Fruit fly (Drosophila melanogaster): Measurements from ENCODE around the gene Cpr65Ax2.
"Not testable (repeated sequence)": the region's sequence is repeated elsewhere in the genome, so short reads cannot be mapped to it uniquely, and the experiment has no call there.

Cpr65Ax2 gene

DNA sequence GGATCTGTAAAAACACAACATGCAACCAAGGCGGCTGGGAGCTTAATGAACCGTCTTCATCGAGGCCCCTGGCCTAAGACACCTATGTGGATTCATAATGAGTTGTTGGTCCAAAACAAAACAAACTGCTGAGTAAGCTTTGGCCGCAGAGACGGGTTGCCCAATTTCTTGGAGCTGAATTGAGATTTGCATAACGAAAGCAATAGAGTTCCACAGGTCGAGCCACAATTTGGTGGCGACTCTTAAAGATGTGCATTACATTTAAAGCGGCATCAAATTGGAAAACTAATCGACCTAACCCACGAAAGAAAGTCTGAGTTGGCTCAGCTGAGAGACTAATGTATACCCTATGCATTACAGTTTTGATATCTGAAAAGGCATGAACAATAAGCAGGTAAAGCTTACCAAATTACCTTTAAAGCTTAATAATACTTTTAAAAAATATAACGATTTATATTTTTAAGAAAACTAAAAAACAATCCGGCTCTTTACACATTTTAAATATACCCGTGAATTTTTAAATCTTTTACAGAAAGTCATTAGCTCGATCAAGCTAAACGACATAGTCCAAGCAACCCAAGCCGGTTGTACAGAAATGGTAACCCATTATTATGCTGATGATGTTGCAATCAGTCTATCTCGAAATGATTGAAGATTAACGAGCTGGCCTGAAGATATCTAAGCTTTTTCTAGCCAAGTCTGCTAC, 6.8 kb upstream of the Cpr65Ax2 start, which contains the start of gene CG13297:
Gene CG13297 (minus strand): TSS at position 51 of the 706 bp plus-strand sequence.
- TF ChIP-seq CTCF (optimal IDR thresholded peaks at IDR 0.05): no peak
- TF ChIP-seq CG8478 (optimal IDR thresholded peaks at IDR 0.05): no peak

DNA sequence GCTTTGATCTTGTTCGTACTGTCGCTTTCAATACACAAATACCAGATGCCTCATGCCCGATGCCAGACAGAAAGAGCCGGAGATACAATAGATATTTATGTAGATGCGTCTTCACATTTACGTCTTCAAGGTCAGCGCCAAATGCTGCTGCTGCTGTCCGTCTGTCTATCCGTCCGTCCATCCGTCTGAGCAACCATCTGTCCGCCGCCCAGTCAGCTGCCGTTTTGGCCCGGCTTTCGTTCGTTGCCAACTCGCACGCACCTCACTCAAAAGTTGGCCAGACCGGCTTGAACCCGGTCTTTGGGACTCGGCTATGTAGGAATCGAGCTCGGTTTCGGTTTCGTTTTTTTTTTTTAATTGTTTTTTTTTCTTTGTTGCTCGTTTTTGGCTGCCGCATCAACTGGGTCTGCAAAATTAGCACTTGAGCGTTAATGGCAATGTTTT, 4.3 kb upstream of the Cpr65Ax2 start:
- TF ChIP-seq CTCF (optimal IDR thresholded peaks at IDR 0.05) (no peak), CG8478 (optimal IDR thresholded peaks at IDR 0.05) (no peak)

DNA sequence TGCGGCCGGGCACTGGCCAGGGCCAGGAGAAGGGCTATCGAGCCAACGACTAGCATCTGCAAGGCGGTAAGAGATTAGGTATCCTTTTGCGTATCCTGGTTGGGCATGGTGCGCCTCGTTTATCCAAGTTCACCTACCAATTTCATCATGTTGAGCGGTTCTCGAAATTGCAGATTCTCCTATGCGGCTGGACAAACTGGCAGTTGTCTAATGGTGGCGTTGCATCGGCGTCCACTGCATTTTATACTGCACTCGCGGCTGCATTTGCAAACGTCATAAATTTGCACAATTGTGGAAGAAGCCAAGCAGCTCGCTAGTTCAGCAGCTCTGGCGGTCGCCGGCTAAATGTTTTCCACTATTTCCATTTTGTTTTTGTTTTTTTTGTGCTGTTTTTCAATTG, 1.9 kb upstream of the Cpr65Ax2 start, which contains the start of gene Acp65Aa:
Gene Acp65Aa (minus strand): TSS at position 215 of the 400 bp plus-strand sequence.
- TF ChIP-seq CG8478 (optimal IDR thresholded peaks at IDR 0.05) (no peak), CTCF (optimal IDR thresholded peaks at IDR 0.05) (no peak)

dm6 chr3L:6149248-6149647, 1.4 kb downstream of the Cpr65Ax2 start, which contains the start of gene Lcp65Ab1:
TSS of gene Lcp65Ab1 (plus strand) at chr3L:6149548.
- TF ChIP-seq CTCF, CG8478 (optimal IDR thresholded peaks at IDR 0.05): not testable (repeated sequence)

dm6 chr3L:6147887-6148286, 2.8 kb downstream of the Cpr65Ax2 start, which contains the start of gene Cpr65Ax1:
TSS of gene Cpr65Ax1 (minus strand) at chr3L:6147987.
- not testable (repeated sequence) for TF ChIP-seq CG8478, CTCF (optimal IDR thresholded peaks at IDR 0.05)

DNA sequence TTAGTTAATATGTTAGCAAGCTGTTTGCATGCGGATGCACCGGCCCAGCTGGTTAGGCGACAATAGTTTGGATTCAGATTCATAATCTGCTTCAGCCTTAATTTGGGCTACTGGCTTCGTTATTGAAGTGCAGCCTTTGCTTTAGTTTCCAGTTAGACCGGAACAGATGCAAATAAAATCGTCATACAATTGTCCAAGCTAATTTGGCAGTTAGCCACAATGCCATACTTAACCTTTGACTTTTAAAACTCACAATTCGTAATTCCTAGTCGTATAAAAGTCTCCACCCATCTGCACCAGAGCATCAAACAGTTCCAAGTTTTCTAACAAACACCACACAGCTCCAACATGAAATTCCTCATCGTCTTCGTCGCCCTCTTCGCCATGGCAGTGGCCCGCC, 4.3 kb downstream of the Cpr65Ax2 start, which contains the start of gene Lcp65Ab2:
Gene Lcp65Ab2 (plus strand): TSS at position 301 of the 400 bp plus-strand sequence.
- TF ChIP-seq CTCF, CG8478 (optimal IDR thresholded peaks at IDR 0.05): not testable (repeated sequence)

dm6 chr3L:6144769-6145220, 5.9 kb downstream of the Cpr65Ax2 start, which contains the start of gene Lcp65Ac:
TSS of gene Lcp65Ac (plus strand) at chr3L:6144819.
- TF ChIP-seq CG8478 (optimal IDR thresholded peaks at IDR 0.05): no peak

DNA sequence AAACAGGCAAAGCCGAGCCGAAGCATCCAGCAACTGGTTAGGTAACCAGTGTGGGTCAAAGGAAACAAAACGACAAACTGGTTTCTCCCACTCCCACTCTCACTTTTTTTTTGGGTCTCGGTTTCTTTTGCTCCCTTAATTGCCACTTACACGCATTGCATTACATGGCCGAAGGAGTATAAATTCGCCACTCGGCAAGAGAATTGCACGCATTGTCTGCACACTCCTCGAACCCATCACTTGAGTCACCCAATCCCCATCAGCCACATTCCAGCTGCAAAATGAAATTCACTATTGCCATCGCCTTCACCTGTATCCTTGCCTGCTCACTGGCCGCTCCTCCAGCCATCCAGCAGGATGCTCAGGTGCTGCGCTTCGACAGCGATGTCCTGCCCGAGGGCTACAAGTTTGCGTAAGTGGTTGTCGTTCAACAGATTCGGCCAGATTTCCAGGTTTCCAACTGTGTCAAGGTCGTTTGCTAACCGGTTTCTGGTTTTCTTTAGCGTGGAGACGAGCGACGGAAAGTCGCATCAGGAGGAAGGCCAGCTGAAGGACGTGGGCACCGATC, 7.4 kb downstream of the Cpr65Ax2 start, which contains the start of gene Lcp65Ad:
Gene Lcp65Ad (plus strand): TSS at position 208 of the 568 bp plus-strand sequence.
- no peak for TF ChIP-seq CTCF (optimal IDR thresholded peaks at IDR 0.05)
- TF ChIP-seq CG8478 (optimal IDR thresholded peaks at IDR 0.05): no peak

- TF ChIP-seq CG8478 (optimal IDR thresholded peaks at IDR 0.05): no peak
- TF ChIP-seq CTCF (optimal IDR thresholded peaks at IDR 0.05): no peak
Observed at dm6 chr3L:6142313-6142712, 8.3 kb downstream of the Cpr65Ax2 start, which contains the start of gene Cpr65Aw. TSS of gene Cpr65Aw (minus strand) at chr3L:6142413.

DNA sequence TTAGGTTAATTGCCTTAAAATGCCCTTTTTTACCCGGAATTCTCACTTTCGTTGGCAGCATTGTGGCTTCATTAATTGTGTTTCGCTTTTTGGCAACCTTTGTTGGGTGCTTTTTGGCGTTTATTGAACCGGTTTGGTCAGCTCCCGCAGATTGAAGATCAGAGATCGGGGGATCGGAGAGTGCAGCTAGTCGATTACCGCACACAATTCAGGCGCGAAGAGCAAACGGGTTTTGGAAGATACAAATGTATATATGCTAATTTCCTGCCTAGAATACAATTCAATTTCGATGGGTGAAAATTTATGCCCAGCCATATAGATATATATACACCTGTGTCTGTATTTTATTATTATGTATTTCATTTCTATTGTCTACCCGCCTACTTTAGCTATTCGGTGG, 9.1 kb downstream of the Cpr65Ax2 start:
- TF ChIP-seq CG8478 (optimal IDR thresholded peaks at IDR 0.05) (no peak), CTCF (optimal IDR thresholded peaks at IDR 0.05) (no peak)

DNA sequence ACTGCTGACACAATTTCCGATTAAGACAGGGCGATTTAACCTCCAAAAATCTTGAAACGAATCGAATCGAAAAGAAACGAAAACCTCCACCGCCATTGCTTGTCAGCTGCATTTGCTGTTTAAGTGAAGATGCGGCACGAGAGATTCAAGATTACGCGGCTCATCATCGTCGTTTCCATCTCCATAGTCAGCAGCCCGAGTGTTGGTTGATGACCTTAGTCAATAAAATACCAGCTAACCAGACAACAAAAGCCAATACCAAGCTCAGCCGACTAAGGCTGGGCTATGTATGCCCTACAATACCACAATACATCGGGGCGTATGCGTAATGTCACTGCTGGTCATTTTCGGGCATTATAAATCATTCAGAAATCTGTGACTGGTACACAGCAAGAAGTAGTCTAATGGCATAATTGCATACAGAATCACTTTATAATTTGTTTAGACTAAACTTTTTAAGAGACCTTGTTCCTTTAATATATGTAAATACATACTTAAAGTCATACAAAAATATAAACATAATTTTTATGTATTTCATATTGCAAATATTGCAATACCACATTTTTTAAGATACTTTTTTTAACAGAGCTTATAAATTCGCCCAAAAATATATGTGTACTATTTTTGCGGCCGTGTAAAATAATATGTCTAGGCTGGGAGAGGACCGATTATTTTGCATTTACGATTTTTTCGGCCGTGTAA, 9.7 kb downstream of the Cpr65Ax2 start:
- no peak for TF ChIP-seq CTCF (optimal IDR thresholded peaks at IDR 0.05)
- TF ChIP-seq CG8478 (optimal IDR thresholded peaks at IDR 0.05): no peak

dm6 chr3L:6139924-6140574, 10.6 kb downstream of the Cpr65Ax2 start, which contains the start of gene Cpr65Av:
TSS of gene Cpr65Av (minus strand) at chr3L:6139974.
- no peak for TF ChIP-seq CTCF (optimal IDR thresholded peaks at IDR 0.05)
- TF ChIP-seq CG8478 (optimal IDR thresholded peaks at IDR 0.05): no peak

DNA sequence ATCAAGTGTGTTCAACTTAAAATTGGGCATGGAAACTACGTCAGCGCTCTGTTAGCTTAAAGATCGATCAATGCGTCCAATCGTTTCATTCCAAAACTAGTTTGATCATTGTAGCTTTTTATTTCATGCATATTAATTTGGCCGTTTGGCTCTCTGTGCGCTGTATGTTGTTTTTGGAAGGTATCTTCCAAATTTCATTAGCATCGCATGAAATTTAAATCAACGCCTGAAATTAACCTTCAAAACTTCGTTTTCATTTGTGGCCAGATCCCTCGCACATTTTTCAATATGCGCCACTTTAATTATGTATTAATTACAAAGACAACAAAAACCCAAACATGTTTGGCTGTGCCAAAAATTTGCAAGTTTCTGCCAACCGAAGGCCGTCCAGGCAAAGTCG, 12.1 kb downstream of the Cpr65Ax2 start:
- no peak for TF ChIP-seq CG8478 (optimal IDR thresholded peaks at IDR 0.05)
- TF ChIP-seq CTCF (optimal IDR thresholded peaks at IDR 0.05): no peak

- TF ChIP-seq CG8478 (optimal IDR thresholded peaks at IDR 0.05) (no peak), CTCF (optimal IDR thresholded peaks at IDR 0.05) (no peak)
Observed at dm6 chr3L:6138018-6138417, 12.6 kb downstream of the Cpr65Ax2 start, which contains the start of gene Lcp65Ae. TSS of gene Lcp65Ae (minus strand) at chr3L:6138118.

All from S2 (cell line).